Fruit fly (Drosophila melanogaster): Measurements from ENCODE around the gene CG13698.

Gene CG13698

dm6 chr3L:18099715-18100114, 6.2 kb downstream of the CG13698 start (continued):
- TF ChIP-seq svp (GFP tag) = peak; percentile 66
- no peak for TF ChIP-seq Ets96B (tag; optimal IDR thresholded peaks at IDR 0.05)
- no peak for TF ChIP-seq Eip75B (GFP tag; optimal IDR thresholded peaks at IDR 0.05)
- no peak for TF ChIP-seq fd85E (GFP tag; optimal IDR thresholded peaks at IDR 0.05)
- TF ChIP-seq Eip93F (GFP tag; optimal IDR thresholded peaks at IDR 0.05) = no peak
- TF ChIP-seq Gug (GFP tag; IDR thresholded peaks at IDR 0.05) = no peak
- TF ChIP-seq CG31627 (GFP tag; optimal IDR thresholded peaks at IDR 0.05) = peak; percentile 42
- TF ChIP-seq CG6163 (GFP tag; IDR thresholded peaks at IDR 0.05) = 0 out of 3 replicates have a peak, but pooled peaks have one; percentile 23
- TF ChIP-seq CG9139 (GFP tag; optimal IDR thresholded peaks at IDR 0.05) = no peak
- TF ChIP-seq spab (GFP tag; optimal IDR thresholded peaks at IDR 0.05) = no peak
- peak; percentile 2 for TF ChIP-seq acj6 (GFP tag; optimal IDR thresholded peaks at IDR 0.05)
- TF ChIP-seq OdsH (GFP tag; optimal IDR thresholded peaks at IDR 0.05) = peak; percentile 15
- peak; percentile 1 for TF ChIP-seq Hr4 (GFP tag; optimal IDR thresholded peaks at IDR 0.05)
- no peak for TF ChIP-seq CG16779 (tag; optimal IDR thresholded peaks at IDR 0.05)
- peak in 1 of 2 experiments; percentile 42 for TF ChIP-seq ss (GFP tag; optimal IDR thresholded peaks at IDR 0.05)
- TF ChIP-seq CG34406 (GFP tag; optimal IDR thresholded peaks at IDR 0.05) = no peak
- no peak for TF ChIP-seq Ets21C (GFP tag; optimal IDR thresholded peaks at IDR 0.05)
- peak; percentile 36 for TF ChIP-seq topi (GFP tag; optimal IDR thresholded peaks at IDR 0.05)
- TF ChIP-seq Hr39 (GFP tag; optimal IDR thresholded peaks at IDR 0.05) = peak; percentile 48
- no peak for TF ChIP-seq dsx (GFP tag; optimal IDR thresholded peaks at IDR 0.05; ENCODE audit: poor library complexity, severe bottlenecking)
- TF ChIP-seq CG6854 (GFP tag; optimal IDR thresholded peaks at IDR 0.05) = no peak
- TF ChIP-seq CG3032 (tag; optimal IDR thresholded peaks at IDR 0.05) = no peak
- TF ChIP-seq Sox15 (GFP tag; optimal IDR thresholded peaks at IDR 0.05) = peak; percentile 8
- peak; percentile 72 for TF ChIP-seq Eip78C (GFP tag)
- peak; percentile 17 for TF ChIP-seq Smox (GFP tag; optimal IDR thresholded peaks at IDR 0.05)
- no peak for TF ChIP-seq CG10669 (GFP tag; optimal IDR thresholded peaks at IDR 0.05)
- TF ChIP-seq CG6276 (GFP tag; optimal IDR thresholded peaks at IDR 0.05) = no peak
- no peak for TF ChIP-seq Blimp-1 (GFP tag; optimal IDR thresholded peaks at IDR 0.05)
- TF ChIP-seq CG6792 (GFP tag; optimal IDR thresholded peaks at IDR 0.05) = peak; percentile 5
- no peak for TF ChIP-seq CG10631 (GFP tag; optimal IDR thresholded peaks at IDR 0.05)
- TF ChIP-seq CG11762 (GFP tag; optimal IDR thresholded peaks at IDR 0.05; ENCODE audit: insufficient read depth) = no peak
- TF ChIP-seq dac (GFP tag; optimal IDR thresholded peaks at IDR 0.05) = no peak
- no peak for TF ChIP-seq CG8119 (GFP tag; IDR thresholded peaks at IDR 0.05)
- peak; percentile 43; the same call in 1 of the 3 replicates for TF ChIP-seq eg (GFP tag; IDR thresholded peaks at IDR 0.05)
- TF ChIP-seq salr (GFP tag; optimal IDR thresholded peaks at IDR 0.05) = no peak
- peak; percentile 31 for TF ChIP-seq cyc (GFP tag; optimal IDR thresholded peaks at IDR 0.05)
- no peak for TF ChIP-seq CG11294 (GFP tag; IDR thresholded peaks at IDR 0.05)
- TF ChIP-seq CG32006 (GFP tag; optimal IDR thresholded peaks at IDR 0.05) = no peak

DNA sequence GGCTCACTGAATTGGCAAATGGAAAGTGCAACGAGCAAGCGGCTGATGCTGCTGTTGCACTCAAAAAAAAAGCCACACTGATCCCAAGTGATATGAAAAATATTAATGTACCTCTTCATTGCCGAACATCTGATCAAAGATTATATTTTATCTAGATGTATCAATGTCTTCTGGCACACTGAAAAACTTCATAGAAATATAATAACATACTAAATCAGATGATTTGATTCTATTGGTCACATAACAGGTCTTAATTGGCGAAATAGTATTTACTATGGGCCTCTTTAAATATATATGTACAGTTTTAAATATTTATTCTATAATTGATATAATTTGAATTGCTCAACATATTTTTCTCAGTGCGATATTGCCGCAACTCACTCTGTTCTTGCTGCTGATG, 9.2 kb downstream of the CG13698 start:
- TF ChIP-seq esn (GFP tag; optimal IDR thresholded peaks at IDR 0.05) (no peak), CG4318 (GFP tag; optimal IDR thresholded peaks at IDR 0.05) (peak; percentile 72), CG3919 (GFP tag; optimal IDR thresholded peaks at IDR 0.05) (peak; percentile 52), fkh (GFP tag; optimal IDR thresholded peaks at IDR 0.05) (no peak), CG6808 (GFP tag; optimal IDR thresholded peaks at IDR 0.05) (peak; percentile 6), svp (GFP tag) (no peak), CG15336 (GFP tag; IDR thresholded peaks at IDR 0.05) (peak; percentile 52), Ets96B (tag; optimal IDR thresholded peaks at IDR 0.05) (peak; percentile 1), Blimp-1 (GFP tag; optimal IDR thresholded peaks at IDR 0.05) (no peak), CG34406 (GFP tag; optimal IDR thresholded peaks at IDR 0.05) (peak; percentile 14), CG8632 (GFP tag; optimal IDR thresholded peaks at IDR 0.05) (no peak), CG10669 (GFP tag; optimal IDR thresholded peaks at IDR 0.05) (peak; percentile 15), CG6276 (GFP tag; optimal IDR thresholded peaks at IDR 0.05) (peak; percentile 65), net (GFP tag; optimal IDR thresholded peaks at IDR 0.05) (peak; percentile 37), Sox15 (GFP tag; optimal IDR thresholded peaks at IDR 0.05) (no peak), Eip75B (GFP tag; optimal IDR thresholded peaks at IDR 0.05) (peak; percentile 22), acj6 (GFP tag; optimal IDR thresholded peaks at IDR 0.05) (peak; percentile 61), dac (GFP tag; optimal IDR thresholded peaks at IDR 0.05) (peak; percentile 4), topi (GFP tag; optimal IDR thresholded peaks at IDR 0.05) (no peak), Eip78C (GFP tag) (peak; percentile 76), salr (GFP tag; optimal IDR thresholded peaks at IDR 0.05) (peak in 1 of 2 experiments; percentile 71), OdsH (GFP tag; optimal IDR thresholded peaks at IDR 0.05) (peak; percentile 54), CG6163 (GFP tag; IDR thresholded peaks at IDR 0.05) (0 out of 3 replicates have a peak, but pooled peaks have one; percentile 12), Sox14 (GFP tag; optimal IDR thresholded peaks at IDR 0.05) (peak; percentile 38), CG10631 (GFP tag; optimal IDR thresholded peaks at IDR 0.05) (peak; percentile 62), dsx (GFP tag; optimal IDR thresholded peaks at IDR 0.05; ENCODE audit: poor library complexity, severe bottlenecking) (no peak), Lpt (GFP tag; optimal IDR thresholded peaks at IDR 0.05) (peak; percentile 42), CG16779 (tag; optimal IDR thresholded peaks at IDR 0.05) (no peak), Eip93F (GFP tag; optimal IDR thresholded peaks at IDR 0.05) (no peak), Hr4 (GFP tag; optimal IDR thresholded peaks at IDR 0.05) (peak; percentile 51)

Measured in whole organism, prepupa.